Worm (Caenorhabditis elegans): ENCODE data around the gene pqbp-1.1.

Gene pqbp-1.1

ce11 chrIV:306572-306971, 45.1 kb upstream of the pqbp-1.1 start:
- no peak for TF ChIP-seq elt-1 (tag; optimal IDR thresholded peaks at IDR 0.05)
- no peak for TF ChIP-seq nhr-21 (tag; optimal IDR thresholded peaks at IDR 0.05)
- TF ChIP-seq sma-9 (GFP tag; optimal IDR thresholded peaks at IDR 0.05): peak; percentile 24
- no peak for TF ChIP-seq sma-9 (tag; optimal IDR thresholded peaks at IDR 0.05)
- no peak for TF ChIP-seq ztf-1 (GFP tag; conservative IDR thresholded peaks at IDR 0.05)
- peak; percentile 41 for TF ChIP-seq C34F6.9 (tag; optimal IDR thresholded peaks at IDR 0.05)
- TF ChIP-seq ztf-4 (tag; optimal IDR thresholded peaks at IDR 0.05): no peak
- TF ChIP-seq unc-55 (GFP tag; optimal IDR thresholded peaks at IDR 0.05): peak; percentile 55
- no peak for TF ChIP-seq alr-1 (tag; optimal IDR thresholded peaks at IDR 0.05)
- TF ChIP-seq nhr-129 (tag; optimal IDR thresholded peaks at IDR 0.05): peak; percentile 26
- TF ChIP-seq aly-2 (tag; optimal IDR thresholded peaks at IDR 0.05): no peak
- TF ChIP-seq blmp-1 (tag; optimal IDR thresholded peaks at IDR 0.05; ENCODE audit: insufficient read depth): no peak
- no peak for TF ChIP-seq lin-39 (tag; optimal IDR thresholded peaks at IDR 0.05)
- peak in 1 of 2 experiments; percentile 35 for TF ChIP-seq lsy-2 (tag; optimal IDR thresholded peaks at IDR 0.05)
- no peak for TF ChIP-seq nhr-10 (tag; optimal IDR thresholded peaks at IDR 0.05)
- TF ChIP-seq mab-5 (tag; optimal IDR thresholded peaks at IDR 0.05): no peak

DNA sequence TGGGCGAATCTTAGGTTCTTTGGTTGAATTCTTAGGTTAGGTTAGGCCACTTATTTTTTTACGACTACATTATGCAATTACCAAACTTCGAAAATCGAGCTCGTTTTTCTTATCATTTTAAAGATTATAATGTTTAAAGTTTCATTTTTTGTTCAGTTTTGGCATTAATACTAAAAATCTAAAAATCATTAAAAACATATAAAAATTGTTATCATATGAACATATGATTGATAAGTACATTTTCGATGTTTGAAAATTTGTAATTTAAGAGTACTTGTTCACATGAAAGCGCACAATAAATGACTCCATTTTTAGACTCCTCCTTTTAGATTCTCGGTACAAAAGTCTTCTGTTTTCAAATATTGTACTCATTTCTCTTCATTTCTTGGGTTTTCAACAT, 43.6 kb upstream of the pqbp-1.1 start:
- no peak for TF ChIP-seq egl-27 (tag; optimal IDR thresholded peaks at IDR 0.05)
- TF ChIP-seq ZK546.5 (tag; optimal IDR thresholded peaks at IDR 0.05): no peak
- no peak for TF ChIP-seq snpc-4 (tag; optimal IDR thresholded peaks at IDR 0.05)
- no peak for TF ChIP-seq elt-1 (tag; optimal IDR thresholded peaks at IDR 0.05)
- no peak for TF ChIP-seq lin-39 (tag; optimal IDR thresholded peaks at IDR 0.05)
- TF ChIP-seq elt-3 (tag; optimal IDR thresholded peaks at IDR 0.05): no peak

- peak; percentile 68 for TF ChIP-seq sma-9 (GFP tag; optimal IDR thresholded peaks at IDR 0.05)
- no peak for TF ChIP-seq sma-9 (tag; optimal IDR thresholded peaks at IDR 0.05)
- no peak for TF ChIP-seq gmeb-1 (tag; optimal IDR thresholded peaks at IDR 0.05)
- TF ChIP-seq sma-3 (GFP tag; optimal IDR thresholded peaks at IDR 0.05): peak; percentile 3
Measured at ce11 chrIV:303264-303663, 41.8 kb upstream of the pqbp-1.1 start.

DNA sequence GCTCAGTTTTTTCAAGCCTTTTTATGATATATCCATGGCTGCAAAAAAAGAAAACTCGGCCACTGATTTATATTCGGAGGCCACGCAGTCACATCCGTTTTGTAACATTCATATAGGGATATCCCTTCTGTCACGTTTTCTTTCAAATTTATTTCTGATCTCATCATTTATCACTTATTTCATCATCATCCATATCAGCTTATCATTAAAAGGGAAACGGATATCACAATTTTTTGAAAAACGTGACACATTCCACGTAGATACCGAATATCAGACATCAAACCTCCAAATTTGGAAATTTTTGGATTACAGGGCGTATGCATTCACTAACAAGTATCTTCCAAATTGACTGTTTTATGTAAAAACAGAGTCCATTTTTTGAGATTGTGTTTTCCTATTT, 41.3 kb upstream of the pqbp-1.1 start:
- peak; percentile 26 for TF ChIP-seq nhr-25 (tag; optimal IDR thresholded peaks at IDR 0.05)
- TF ChIP-seq lin-39 (tag; optimal IDR thresholded peaks at IDR 0.05): no peak
- no peak for TF ChIP-seq nhr-77 (tag; optimal IDR thresholded peaks at IDR 0.05)
- peak; percentile 27 for TF ChIP-seq nhr-129 (tag; optimal IDR thresholded peaks at IDR 0.05)
- TF ChIP-seq mab-5 (tag; optimal IDR thresholded peaks at IDR 0.05): no peak
- TF ChIP-seq sma-9 (GFP tag; optimal IDR thresholded peaks at IDR 0.05): peak; percentile 70
- TF ChIP-seq sma-9 (tag; optimal IDR thresholded peaks at IDR 0.05): no peak
- no peak for TF ChIP-seq ceh-16 (tag; optimal IDR thresholded peaks at IDR 0.05)
- peak; percentile 51 for TF ChIP-seq nhr-21 (tag; optimal IDR thresholded peaks at IDR 0.05)
- peak; percentile 18 for TF ChIP-seq fos-1 (tag; optimal IDR thresholded peaks at IDR 0.05)
- TF ChIP-seq crh-2 (tag; optimal IDR thresholded peaks at IDR 0.05): peak; percentile 38

DNA sequence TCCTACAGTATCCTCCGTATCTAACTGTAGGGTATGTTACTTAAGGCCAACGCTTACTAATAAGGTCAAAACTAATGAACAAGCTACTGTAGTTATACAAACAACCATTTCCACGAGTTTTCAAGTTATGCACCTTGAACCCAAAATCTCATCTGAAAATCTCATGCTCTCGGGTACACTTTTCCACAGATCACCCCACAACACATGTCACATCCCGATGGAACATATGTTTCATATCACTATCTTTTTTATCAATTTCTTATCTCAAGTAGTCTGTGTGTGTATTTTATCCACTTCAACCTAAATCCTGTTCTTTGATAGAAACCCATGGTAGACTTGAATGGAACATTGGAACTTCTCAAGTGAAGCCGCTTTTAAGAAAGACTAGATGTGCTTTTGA, 38.8 kb upstream of the pqbp-1.1 start:
- TF ChIP-seq ceh-16 (tag; optimal IDR thresholded peaks at IDR 0.05) (no peak), elt-1 (tag; optimal IDR thresholded peaks at IDR 0.05) (no peak), egl-27 (tag; optimal IDR thresholded peaks at IDR 0.05) (no peak), nhr-23 (tag; optimal IDR thresholded peaks at IDR 0.05) (no peak), lin-13 (GFP tag; optimal IDR thresholded peaks at IDR 0.05) (no peak), sma-9 (GFP tag; optimal IDR thresholded peaks at IDR 0.05) (peak; percentile 24), sma-9 (tag; optimal IDR thresholded peaks at IDR 0.05) (no peak), ztf-1 (GFP tag; conservative IDR thresholded peaks at IDR 0.05) (no peak)

DNA sequence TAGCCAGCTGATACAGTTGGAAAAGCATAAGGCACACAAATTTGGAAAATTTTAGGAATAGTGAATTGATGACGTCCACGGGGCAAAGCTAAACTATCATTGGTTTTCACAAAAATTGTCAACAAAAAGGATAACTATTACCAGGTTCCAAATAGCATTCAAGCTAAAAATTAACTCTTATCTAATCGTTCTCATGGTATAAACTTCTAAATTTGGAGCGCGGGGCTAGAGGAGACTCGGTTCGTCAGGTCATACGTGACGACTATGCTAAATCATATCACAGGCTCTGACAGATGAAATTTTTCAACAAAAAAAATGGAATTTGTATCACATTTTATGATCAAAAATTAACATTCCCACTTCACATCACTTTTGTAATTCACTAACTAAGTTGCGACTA, 37.7 kb upstream of the pqbp-1.1 start:
- TF ChIP-seq lsy-2 (tag; optimal IDR thresholded peaks at IDR 0.05) (no peak), lin-11 (tag; optimal IDR thresholded peaks at IDR 0.05) (no peak), lin-13 (GFP tag; optimal IDR thresholded peaks at IDR 0.05) (no peak), alr-1 (tag; optimal IDR thresholded peaks at IDR 0.05) (no peak), nhr-6 (tag; optimal IDR thresholded peaks at IDR 0.05) (no peak), sem-4 (tag; optimal IDR thresholded peaks at IDR 0.05) (no peak), mdl-1 (tag; optimal IDR thresholded peaks at IDR 0.05) (no peak), ceh-16 (tag; optimal IDR thresholded peaks at IDR 0.05) (no peak), nhr-23 (tag; optimal IDR thresholded peaks at IDR 0.05) (no peak), dmd-4 (tag; optimal IDR thresholded peaks at IDR 0.05) (no peak), nhr-11 (tag; optimal IDR thresholded peaks at IDR 0.05) (no peak), crh-2 (tag; optimal IDR thresholded peaks at IDR 0.05) (no peak), ztf-11 (tag; optimal IDR thresholded peaks at IDR 0.05) (no peak), F13H6.1 (tag; optimal IDR thresholded peaks at IDR 0.05) (no peak), sma-9 (GFP tag; optimal IDR thresholded peaks at IDR 0.05) (no peak), sma-9 (tag; optimal IDR thresholded peaks at IDR 0.05) (no peak)
